Fruit fly (Drosophila melanogaster) whole organism, embryonic: Measurements from ENCODE around the gene et.

Experiments used
- Aef1 ChIP-seq: fragments of 200-800 bp; sonication (Bioruptor generic); IDR thresholded peaks from 3 replicates; pipeline ENCODE4 v1.3.6; 2022; ENCODE audit warnings: missing biosample characterization, missing genetic modification characterization
- C15 ChIP-seq: fragments of 200-800 bp; sonication (Bioruptor generic); IDR thresholded peaks from 3 replicates; pipeline ENCODE4 v1.3.6; 2022; ENCODE audit warnings: missing biosample characterization, missing genetic modification characterization
- CG11696 ChIP-seq: fragments of 200-800 bp; sonication (Bioruptor generic); IDR thresholded peaks from 2 replicates; pipeline ENCODE4 v1.3.6; 2022; ENCODE audit warnings: missing biosample characterization, missing genetic modification characterization
- CG12769 ChIP-seq: fragments of 200-800 bp; sonication (Bioruptor generic); optimal IDR thresholded peaks from 2 replicates; lab custom pipeline; 2019; ENCODE audit warnings: missing biosample characterization, mild to moderate bottlenecking, missing genetic modification characterization, moderate library complexity
- CG3995 ChIP-seq: fragments of 200-800 bp; sonication (Bioruptor generic); optimal IDR thresholded peaks from 3 replicates; lab custom pipeline; 2016; ENCODE audit warnings: missing biosample characterization, missing genetic modification characterization
- CG4730 ChIP-seq: fragments of 200-800 bp; sonication (Bioruptor generic); IDR thresholded peaks from 2 replicates; pipeline ENCODE4 v1.3.6; 2022; ENCODE audit warnings: missing biosample characterization, missing genetic modification characterization
- Hey ChIP-seq: fragments of 200-800 bp; sonication (Bioruptor generic); optimal IDR thresholded peaks from 3 replicates; lab custom pipeline; 2018; ENCODE audit warnings: missing biosample characterization, mild to moderate bottlenecking, missing genetic modification characterization
- ato ChIP-seq: fragments of 200-800 bp; sonication (Bioruptor generic); IDR thresholded peaks from 2 replicates; pipeline ENCODE4 v1.3.6; 2022; ENCODE audit warnings: missing biosample characterization, missing genetic modification characterization; ENCODE audit not compliant: partially characterized antibody
- unpg ChIP-seq: fragments of 200-800 bp; sonication (Bioruptor generic); optimal IDR thresholded peaks from 3 replicates; lab custom pipeline; 2018; ENCODE audit warnings: missing biosample characterization, mild to moderate bottlenecking, missing genetic modification characterization, moderate library complexity

- TF ChIP-seq CG11696 (GFP tag; lab: Robert Waterston, UW) (no peak), CG4730 (GFP tag; lab: Robert Waterston, UW) (no peak), C15 (GFP tag; lab: Robert Waterston, UW) (no peak), CG3995 (GFP tag; lab: Kevin White, UChicago) (no peak), Hey (tag; lab: Kevin White, UChicago) (no peak), Aef1 (GFP tag; lab: Robert Waterston, UW) (no peak), ato (GFP tag; lab: Robert Waterston, UW) (no peak), CG12769 (tag; lab: Kevin White, UChicago) (no peak), unpg (GFP tag; lab: Kevin White, UChicago) (no peak)
Observed at dm6 chrX:19640707-19641248, 34.9 kb downstream of the et start.
